Worm (Caenorhabditis elegans) whole organism, L2 larva: Measurements from ENCODE around the gene W06G6.20.

Source experiments
- gmeb-1 ChIP-seq: fragments of 150-350 bp; optimal IDR thresholded peaks from 2 replicates; lab custom pipeline; 2014; ENCODE audit warnings: missing biosample characterization, missing genetic modification characterization
- lin-39 ChIP-seq: fragments of 150-350 bp; optimal IDR thresholded peaks from 2 replicates; lab custom pipeline; 2014; ENCODE audit warnings: missing biosample characterization, missing genetic modification reagents, missing genetic modification characterization
- nhr-6 ChIP-seq: fragments of 150-350 bp; optimal IDR thresholded peaks from 2 replicates; lab custom pipeline; 2014; ENCODE audit warnings: missing biosample characterization, missing genetic modification characterization
- snpc-4 ChIP-seq: fragments of 150-350 bp; optimal IDR thresholded peaks from 2 replicates; lab custom pipeline; 2014; ENCODE audit warnings: missing biosample characterization, missing genetic modification characterization
- unc-39 ChIP-seq: fragments of 150-350 bp; optimal IDR thresholded peaks from 2 replicates; lab custom pipeline; 2014; ENCODE audit warnings: missing biosample characterization, missing genetic modification characterization
- ztf-11 ChIP-seq: sonication (generic microtip); optimal IDR thresholded peaks from 2 replicates; lab custom pipeline; 2017; ENCODE audit warnings: missing biosample characterization, missing genetic modification characterization

DNA sequence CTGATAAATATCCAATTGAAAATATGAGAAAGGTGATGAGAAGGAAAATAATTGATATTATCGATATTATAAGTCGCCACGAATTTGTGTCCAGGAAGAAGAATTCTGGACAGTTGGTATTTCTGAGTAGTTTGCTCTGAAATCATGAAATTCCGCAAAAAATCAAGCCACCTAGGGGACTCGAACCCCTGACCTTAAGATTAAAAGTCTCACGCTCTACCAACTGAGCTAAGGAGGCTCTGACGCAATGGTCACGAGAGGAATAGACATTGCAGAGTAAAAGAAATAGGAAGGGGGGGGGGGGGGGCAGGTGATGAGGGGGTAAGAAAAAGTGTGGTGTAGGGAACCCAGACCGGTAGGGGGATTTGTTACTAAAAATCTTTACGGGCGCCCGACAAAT lies 26.3 kb downstream of the W06G6.20 start:
- TF ChIP-seq gmeb-1 (tag; lab: Kevin White, UChicago): no peak
- TF ChIP-seq ztf-11 (tag; lab: Kevin White, UChicago): no peak
- no peak for TF ChIP-seq unc-39 (tag; lab: Kevin White, UChicago)
- no peak for TF ChIP-seq snpc-4 (tag; lab: Kevin White, UChicago)
- no peak for TF ChIP-seq nhr-6
- TF ChIP-seq lin-39 (tag; lab: Kevin White, UChicago): no peak
